Worm (Caenorhabditis elegans) whole organism, L1 larva: ENCODE results near the gene srh-177.
"Not testable (repeated sequence)": the region's sequence is repeated elsewhere in the genome, so short reads cannot be mapped to it uniquely, and the experiment has no call there.

Experiments
- C04F5.9 ChIP-seq: sonication (generic microtip); optimal IDR thresholded peaks from 2 replicates; lab custom pipeline; 2016; ENCODE audit warnings: missing genetic modification characterization, missing compliant biosample characterization
- C16A3.4 ChIP-seq: fragments of 150-350 bp; optimal IDR thresholded peaks from 2 replicates; lab custom pipeline; 2014; ENCODE audit warnings: missing biosample characterization, missing genetic modification characterization
- C34B4.2 ChIP-seq: sonication (generic microtip); optimal IDR thresholded peaks from 2 replicates; lab custom pipeline; 2017; ENCODE audit warnings: mild to moderate bottlenecking, missing genetic modification characterization, missing compliant biosample characterization
- F16B12.6 ChIP-seq: fragments of 150-350 bp; optimal IDR thresholded peaks from 2 replicates; lab custom pipeline; 2014; ENCODE audit warnings: missing biosample characterization, missing genetic modification characterization
- aha-1 ChIP-seq: fragments of 150-350 bp; optimal IDR thresholded peaks from 2 replicates; lab custom pipeline; 2014; ENCODE audit warnings: missing biosample characterization, missing genetic modification characterization
- alr-1 ChIP-seq: fragments of 200-800 bp; sonication (Bioruptor generic); optimal IDR thresholded peaks from 2 replicates; lab custom pipeline; 2018; ENCODE audit warnings: borderline replicate concordance, mild to moderate bottlenecking, missing genetic modification characterization, missing compliant biosample characterization
- ama-1 ChIP-seq: fragments of 150-350 bp; optimal IDR thresholded peaks from 2 replicates; lab custom pipeline; 2014
- ceh-8 ChIP-seq: fragments of 200-800 bp; sonication (Bioruptor generic); optimal IDR thresholded peaks from 2 replicates; lab custom pipeline; 2018; ENCODE audit warnings: mild to moderate bottlenecking, missing genetic modification characterization, moderate library complexity, missing compliant biosample characterization
- ceh-82 ChIP-seq, 3 experiments: fragments of 150-350 bp in 1 of 3; sonication (generic microtip) in 2 of 3; optimal IDR thresholded peaks; 2 replicates each; lab custom pipeline; 2014 to 2017; ENCODE audit warnings: missing biosample characterization in 3 of 3, missing genetic modification characterization in 3 of 3
- ceh-88 ChIP-seq: fragments of 200-800 bp; sonication (Bioruptor generic); IDR thresholded peaks from 2 replicates; pipeline ENCODE4 v1.3.6; 2022; ENCODE audit warnings: missing genetic modification characterization, missing compliant biosample characterization
- ces-1 ChIP-seq: fragments of 150-350 bp; optimal IDR thresholded peaks from 2 replicates; lab custom pipeline; 2014; ENCODE audit warnings: missing biosample characterization, missing genetic modification reagents, missing genetic modification characterization
- dpl-1 ChIP-seq, 3 experiments: fragments of 150-350 bp in 2 of 3; sonication (generic microtip) in 1 of 3; optimal IDR thresholded peaks; 2 replicates each; lab custom pipeline; 2014 to 2017; ENCODE audit warnings: missing biosample characterization in 3 of 3, missing genetic modification characterization in 3 of 3, missing genetic modification reagents in 3 of 3
- efl-1 ChIP-seq, 4 experiments: fragments of 150-350 bp; optimal IDR thresholded peaks in 3 of 4; peaks in 1 of 4; 1 replicate in 1 of 4; 2 replicates in 3 of 4; lab custom pipeline; 2014; ENCODE audit warnings: missing biosample characterization in 2 of 4, missing genetic modification characterization in 2 of 4, missing genetic modification reagents in 2 of 4
- egl-13 ChIP-seq: sonication (generic microtip); optimal IDR thresholded peaks from 2 replicates; lab custom pipeline; 2016; ENCODE audit warnings: missing genotype, missing genetic modification reagents, missing genetic modification characterization, missing compliant biosample characterization
- egl-27 ChIP-seq, 2 experiments: fragments of 150-350 bp in 1 of 2; sonication (generic microtip); optimal IDR thresholded peaks; 3 replicates each; lab custom pipeline; 2017 to 2018; ENCODE audit warnings: missing biosample characterization in 2 of 2, missing genetic modification characterization in 2 of 2, missing genetic modification reagents in 2 of 2
- elt-3 ChIP-seq, 6 experiments: fragments of 150-350 bp in 1 of 6; sonication (generic microtip); optimal IDR thresholded peaks; 2 replicates each; lab custom pipeline; 2017 to 2018; ENCODE audit warnings: missing biosample characterization in 6 of 6, missing genetic modification characterization in 6 of 6, inconsistent platforms in 1 of 6
- ets-5 ChIP-seq: fragments of 200-800 bp; sonication (Bioruptor generic); IDR thresholded peaks from 2 replicates; pipeline ENCODE4 v1.3.6; 2022; ENCODE audit warnings: missing genetic modification characterization, missing compliant biosample characterization
- fkh-10 ChIP-seq: sonication (generic microtip); optimal IDR thresholded peaks from 2 replicates; lab custom pipeline; 2017; ENCODE audit warnings: missing biosample characterization, missing genetic modification reagents, missing genetic modification characterization
- fkh-8 ChIP-seq: sonication (generic microtip); optimal IDR thresholded peaks from 2 replicates; lab custom pipeline; 2016; ENCODE audit warnings: mild to moderate bottlenecking, missing genetic modification characterization, missing compliant biosample characterization
- hlh-17 ChIP-seq: fragments of 200-800 bp; sonication (Bioruptor generic); optimal IDR thresholded peaks from 2 replicates; lab custom pipeline; 2018; ENCODE audit warnings: missing genetic modification characterization, mild to moderate bottlenecking, missing compliant biosample characterization, moderate library complexity, borderline replicate concordance
- hlh-4 ChIP-seq: sonication (generic microtip); optimal IDR thresholded peaks from 2 replicates; lab custom pipeline; 2016; ENCODE audit warnings: mild to moderate bottlenecking, missing genetic modification characterization, missing compliant biosample characterization
- hpl-2 ChIP-seq: fragments of 150-350 bp; optimal IDR thresholded peaks from 2 replicates; lab custom pipeline; 2014; ENCODE audit warnings: missing biosample characterization, missing genetic modification reagents, missing genetic modification characterization
- isw-1 ChIP-seq: fragments of 200-800 bp; sonication (Bioruptor generic); IDR thresholded peaks from 2 replicates; pipeline ENCODE4 v1.3.6; 2022; ENCODE audit warnings: missing genetic modification characterization, missing compliant biosample characterization
- jun-1 ChIP-seq: fragments of 150-350 bp; optimal IDR thresholded peaks from 2 replicates; lab custom pipeline; 2014; ENCODE audit warnings: missing biosample characterization, missing genetic modification reagents, missing genetic modification characterization
- lin-13 ChIP-seq: fragments of 150-350 bp; optimal IDR thresholded peaks from 2 replicates; lab custom pipeline; 2014; ENCODE audit warnings: missing biosample characterization, missing genetic modification reagents, missing genetic modification characterization
- lin-35 ChIP-seq, 2 experiments: fragments of 150-350 bp; optimal IDR thresholded peaks; 2 replicates each; lab custom pipeline; 2014; ENCODE audit warnings: missing biosample characterization in 2 of 2, missing genetic modification characterization in 2 of 2, missing genetic modification reagents in 2 of 2
- lir-3 ChIP-seq: sonication (generic microtip); optimal IDR thresholded peaks from 2 replicates; lab custom pipeline; 2016; ENCODE audit warnings: mild to moderate bottlenecking, missing genetic modification characterization, moderate library complexity, missing compliant biosample characterization; ENCODE audit not compliant: poor library complexity
- lsy-2 ChIP-seq, 2 experiments: fragments of 150-350 bp; optimal IDR thresholded peaks; 2 replicates each; lab custom pipeline; 2014; ENCODE audit warnings: missing biosample characterization in 2 of 2, missing genetic modification characterization in 2 of 2
- mef-2 ChIP-seq: fragments of 150-350 bp; optimal IDR thresholded peaks from 2 replicates; lab custom pipeline; 2014; ENCODE audit warnings: missing biosample characterization, missing genetic modification characterization
- mep-1 ChIP-seq: fragments of 150-350 bp; optimal IDR thresholded peaks from 2 replicates; lab custom pipeline; 2014; ENCODE audit warnings: missing biosample characterization, missing genetic modification characterization
- nhr-12 ChIP-seq: sonication (generic microtip); optimal IDR thresholded peaks from 2 replicates; lab custom pipeline; 2017; ENCODE audit warnings: missing biosample characterization, missing genetic modification characterization
- nhr-19 ChIP-seq: fragments of 200-800 bp; sonication (Bioruptor generic); conservative IDR thresholded peaks from 2 replicates; pipeline ENCODE4 v1.3.6; 2022; ENCODE audit warnings: missing genetic modification characterization, missing compliant biosample characterization
- nhr-20 ChIP-seq: sonication (generic microtip); optimal IDR thresholded peaks from 2 replicates; lab custom pipeline; 2016; ENCODE audit warnings: mild to moderate bottlenecking, missing genetic modification characterization, missing compliant biosample characterization
- nhr-237 ChIP-seq: fragments of 150-350 bp; optimal IDR thresholded peaks from 2 replicates; lab custom pipeline; 2014; ENCODE audit warnings: missing biosample characterization, missing genetic modification characterization
- nhr-47 ChIP-seq: sonication (generic microtip); optimal IDR thresholded peaks from 2 replicates; lab custom pipeline; 2016; ENCODE audit warnings: mild to moderate bottlenecking, missing genetic modification characterization, moderate library complexity, missing compliant biosample characterization
- nhr-71 ChIP-seq: sonication (generic microtip); optimal IDR thresholded peaks from 2 replicates; lab custom pipeline; 2016; ENCODE audit warnings: mild to moderate bottlenecking, missing genetic modification characterization, moderate library complexity, missing compliant biosample characterization
- nhr-76 ChIP-seq: sonication (generic microtip); optimal IDR thresholded peaks from 2 replicates; lab custom pipeline; 2017; ENCODE audit warnings: missing biosample characterization, missing genetic modification characterization
- nhr-77 ChIP-seq: fragments of 150-350 bp; optimal IDR thresholded peaks from 2 replicates; lab custom pipeline; 2014; ENCODE audit warnings: missing biosample characterization, missing genetic modification characterization
- nhr-84 ChIP-seq: sonication (generic microtip); optimal IDR thresholded peaks from 2 replicates; lab custom pipeline; 2017; ENCODE audit warnings: missing biosample characterization, missing genetic modification characterization
- nhr-85 ChIP-seq: sonication (generic microtip); peaks from one replicate; lab custom pipeline; 2016; ENCODE audit warnings: missing genetic modification characterization, inconsistent platforms, missing compliant biosample characterization
- pqm-1 ChIP-seq: sonication (generic microtip); optimal IDR thresholded peaks from 3 replicates; lab custom pipeline; 2017; ENCODE audit warnings: missing biosample characterization, missing genetic modification characterization
- sox-4 ChIP-seq: sonication (generic microtip); optimal IDR thresholded peaks from 2 replicates; lab custom pipeline; 2016; ENCODE audit warnings: missing genetic modification characterization, missing compliant biosample characterization
- swsn-7 ChIP-seq: sonication (generic microtip); optimal IDR thresholded peaks from 2 replicates; lab custom pipeline; 2016; ENCODE audit warnings: missing genetic modification characterization, missing compliant biosample characterization
- tlp-1 ChIP-seq: fragments of 150-350 bp; optimal IDR thresholded peaks from 2 replicates; lab custom pipeline; 2014; ENCODE audit warnings: missing biosample characterization, missing genetic modification characterization
- unc-130 ChIP-seq: fragments of 150-350 bp; optimal IDR thresholded peaks from 2 replicates; lab custom pipeline; 2017; ENCODE audit warnings: missing biosample characterization, missing genetic modification characterization, inconsistent platforms
- unc-62 ChIP-seq: fragments of 150-350 bp; optimal IDR thresholded peaks from 2 replicates; lab custom pipeline; 2014; ENCODE audit warnings: missing biosample characterization, missing genetic modification reagents, missing genetic modification characterization
- vab-15 ChIP-seq: sonication (generic microtip); optimal IDR thresholded peaks from 2 replicates; lab custom pipeline; 2017; ENCODE audit warnings: missing genotype, mild to moderate bottlenecking, missing genetic modification characterization, missing compliant biosample characterization
- xbp-1 ChIP-seq: sonication (generic microtip); optimal IDR thresholded peaks from 2 replicates; lab custom pipeline; 2016; ENCODE audit warnings: missing genetic modification characterization, missing compliant biosample characterization
- zag-1 ChIP-seq: fragments of 150-350 bp; optimal IDR thresholded peaks from 2 replicates; lab custom pipeline; 2014; ENCODE audit warnings: missing biosample characterization, missing genetic modification characterization
- ztf-4 ChIP-seq: fragments of 150-350 bp; optimal IDR thresholded peaks from 2 replicates; lab custom pipeline; 2014; ENCODE audit warnings: missing biosample characterization, missing genetic modification characterization

The srh-177 gene

ce11 chrV:20369153-20369552, at the start of gene srh-177:
Gene srh-177, minus strand, starts transcription at chrV:20369253.
- TF ChIP-seq ets-5 (GFP tag; lab: Robert Waterston, UW); isw-1 (GFP tag; lab: Robert Waterston, UW); unc-62 (GFP tag; lab: Kevin White, UChicago): not testable (repeated sequence)
- TF ChIP-seq, all 84 proteins: peak for 0; not testable (repeated sequence) for 84

- TF ChIP-seq unc-62 (GFP tag; lab: Kevin White, UChicago) (no peak), ceh-8 (no peak), ceh-82 (tag; optimal IDR thresholded peaks at IDR 0.05; lab: Kevin White, UChicago) (no peak), hpl-2 (GFP tag; lab: Kevin White, UChicago) (no peak), tlp-1 (tag; lab: Kevin White, UChicago) (no peak), nhr-237 (tag; lab: Kevin White, UChicago) (no peak), mef-2 (tag; lab: Kevin White, UChicago) (no peak), hlh-17 (GFP tag; lab: Kevin White, UChicago) (no peak), unc-130 (peak; percentile 93), fkh-10 (GFP tag; lab: Kevin White, UChicago) (no peak), C04F5.9 (tag; lab: Kevin White, UChicago) (peak; percentile 18), xbp-1 (tag; lab: Kevin White, UChicago) (peak; percentile 38), lsy-2 (tag; optimal IDR thresholded peaks at IDR 0.05; lab: Kevin White, UChicago) (peak; percentile 41 to 57), nhr-71 (tag; lab: Kevin White, UChicago) (peak; percentile 91), nhr-12 (tag; lab: Kevin White, UChicago) (no peak), ama-1 (lab: Kevin White, UChicago) (peak; percentile 76), zag-1 (tag; lab: Kevin White, UChicago) (no peak), nhr-76 (tag; lab: Kevin White, UChicago) (no peak), fkh-8 (tag; lab: Kevin White, UChicago) (no peak), vab-15 (tag; lab: Kevin White, UChicago) (peak; percentile 42), isw-1 (GFP tag; lab: Robert Waterston, UW) (no peak), alr-1 (tag; lab: Kevin White, UChicago) (no peak), ets-5 (GFP tag; lab: Robert Waterston, UW) (no peak), lir-3 (tag; lab: Kevin White, UChicago) (no peak), C16A3.4 (peak; percentile 72), ztf-4 (tag; lab: Kevin White, UChicago) (peak; percentile 62), ceh-88 (GFP tag; lab: Robert Waterston, UW) (peak; percentile 26; the same call in 1 of the 2 replicates), nhr-20 (tag; lab: Kevin White, UChicago) (peak; percentile 85), swsn-7 (tag; lab: Kevin White, UChicago) (peak; percentile 38), lin-35 (GFP tag; optimal IDR thresholded peaks at IDR 0.05; lab: Kevin White, UChicago) (peak in 1 of 2 experiments; percentile 83), sox-4 (tag; lab: Kevin White, UChicago) (peak; percentile 4), C34B4.2 (tag; lab: Kevin White, UChicago) (no peak), nhr-84 (no peak), egl-27 (tag; optimal IDR thresholded peaks at IDR 0.05; lab: Kevin White, UChicago) (no peak), dpl-1 (GFP tag; optimal IDR thresholded peaks at IDR 0.05; lab: Kevin White, UChicago) (peak in 2 of 3 experiments; percentile 50 to 52), aha-1 (tag; lab: Kevin White, UChicago) (no peak), mep-1 (tag; lab: Kevin White, UChicago) (peak; percentile 61), nhr-47 (tag; lab: Kevin White, UChicago) (peak; percentile 57), nhr-19 (GFP tag; lab: Robert Waterston, UW) (peak; percentile 80), elt-3 (tag; optimal IDR thresholded peaks at IDR 0.05; lab: Kevin White, UChicago) (no peak), ces-1 (no peak), efl-1 (optimal IDR thresholded peaks at IDR 0.05; lab: Kevin White, UChicago) (peak; percentile 30 to 36), efl-1 (GFP tag; optimal IDR thresholded peaks at IDR 0.05 in 1 of 2; lab: Kevin White, UChicago) (peak; percentile 4 to 94), pqm-1 (no peak), hlh-4 (no peak), nhr-85 (tag; lab: Kevin White, UChicago) (peak; percentile 71), F16B12.6 (tag; lab: Kevin White, UChicago) (no peak), nhr-77 (tag; lab: Kevin White, UChicago) (no peak), jun-1 (tag; lab: Kevin White, UChicago) (peak; percentile 72), egl-13 (tag; lab: Kevin White, UChicago) (no peak), lin-13 (GFP tag; lab: Kevin White, UChicago) (peak; percentile 40)
These were observed 49.7 kb upstream of the srh-177 start for ce11 chrV:20418768-20419167.
